Worm (Caenorhabditis elegans): ENCODE measurements around the gene cogc-8.

Gene cogc-8

ce11 chrIV:291851-292367 is 51.7 kb downstream of the cogc-8 start:
- no peak for TF ChIP-seq unc-62 (GFP tag; optimal IDR thresholded peaks at IDR 0.05)

ce11 chrIV:293163-293755 is 53.0 kb downstream of the cogc-8 start:
- no peak for TF ChIP-seq unc-62 (GFP tag; optimal IDR thresholded peaks at IDR 0.05)
